Worm (Caenorhabditis elegans) whole organism, L1 larva: ENCODE measurements around the gene ced-9.

Experiments
- ces-1 ChIP-seq: fragments of 150-350 bp; optimal IDR thresholded peaks from 2 replicates; lab custom pipeline; 2014; ENCODE audit warnings: missing biosample characterization, missing genetic modification reagents, missing genetic modification characterization
- fos-1 ChIP-seq: fragments of 150-350 bp; optimal IDR thresholded peaks from 2 replicates; lab custom pipeline; 2014; ENCODE audit warnings: missing biosample characterization, missing genetic modification characterization
- skn-1 ChIP-seq: fragments of 150-350 bp; optimal IDR thresholded peaks from 2 replicates; lab custom pipeline; 2014; ENCODE audit warnings: missing biosample characterization, missing genetic modification characterization

ce11 chrIII:10320788-10321187 lies 14.2 kb upstream of the ced-9 start, which contains the start of gene sas-7:
- TF ChIP-seq fos-1 (tag; lab: Kevin White, UChicago) = no peak
- no peak for TF ChIP-seq skn-1 (tag; lab: Kevin White, UChicago)
- TF ChIP-seq ces-1 (GFP tag; lab: Kevin White, UChicago) = no peak
